Fruit fly (Drosophila melanogaster) whole organism, prepupa: Measurements from ENCODE around the gene MRP.

Experiments
- CG16779 ChIP-seq: fragments of 200-800 bp; sonication (Bioruptor generic); optimal IDR thresholded peaks from 3 replicates; lab custom pipeline; 2017; ENCODE audit warnings: missing biosample characterization, mild to moderate bottlenecking, missing genetic modification characterization
- CG31627 ChIP-seq: fragments of 200-800 bp; sonication (Bioruptor generic); optimal IDR thresholded peaks from 3 replicates; lab custom pipeline; 2016; ENCODE audit warnings: missing biosample characterization, missing genetic modification characterization
- CG7368 ChIP-seq: fragments of 200-800 bp; sonication (Bioruptor generic); optimal IDR thresholded peaks from 3 replicates; lab custom pipeline; 2016; ENCODE audit warnings: missing biosample characterization, missing genetic modification characterization
- Eip93F ChIP-seq: fragments of 200-800 bp; sonication (Bioruptor generic); optimal IDR thresholded peaks from 2 replicates; lab custom pipeline; 2016; ENCODE audit warnings: missing biosample characterization, mild to moderate bottlenecking, missing genetic modification characterization
- OdsH ChIP-seq: fragments of 200-800 bp; sonication (Bioruptor generic); optimal IDR thresholded peaks from 3 replicates; lab custom pipeline; 2016; ENCODE audit warnings: missing biosample characterization, missing genetic modification characterization
- Sox102F ChIP-seq: fragments of 200-800 bp; sonication (Bioruptor generic); optimal IDR thresholded peaks from 2 replicates; lab custom pipeline; 2016; ENCODE audit warnings: missing biosample characterization, mild to moderate bottlenecking, missing genetic modification characterization
- Sox15 ChIP-seq: fragments of 200-800 bp; sonication (Bioruptor generic); optimal IDR thresholded peaks from 3 replicates; lab custom pipeline; 2016; ENCODE audit warnings: missing biosample characterization, missing genetic modification characterization
- ss ChIP-seq, 2 experiments: fragments of 200-800 bp; sonication (Bioruptor generic); optimal IDR thresholded peaks; 2 replicates in 1 of 2; 3 replicates in 1 of 2; lab custom pipeline; 2017 to 2018; ENCODE audit warnings: mild to moderate bottlenecking in 2 of 2, missing biosample characterization in 2 of 2, missing genetic modification characterization in 2 of 2, moderate library complexity in 1 of 2
- svp ChIP-seq: fragments of 200-800 bp; sonication (Bioruptor generic); peaks from one replicate; lab custom pipeline; 2016; ENCODE audit warnings: missing biosample characterization, missing genetic modification characterization

dm6 chr2L:12771812-12772211 is 53.0 kb downstream of the MRP start:
- TF ChIP-seq Eip93F (GFP tag; lab: Kevin White, UChicago) (no peak), svp (GFP tag; lab: Kevin White, UChicago) (no peak), CG16779 (tag; lab: Kevin White, UChicago) (no peak), Sox15 (GFP tag; lab: Kevin White, UChicago) (no peak), Sox102F (GFP tag; lab: Kevin White, UChicago) (no peak), CG7368 (GFP tag; lab: Kevin White, UChicago) (no peak), CG31627 (GFP tag; lab: Kevin White, UChicago) (no peak), OdsH (no peak), ss (GFP tag; optimal IDR thresholded peaks at IDR 0.05; lab: Kevin White, UChicago) (no peak)
